Fruit fly (Drosophila melanogaster) whole organism, embryonic: Measurements from ENCODE around the gene CG6067.

Experiments
- B-H2 ChIP-seq: fragments of 200-800 bp; sonication (Bioruptor generic); optimal IDR thresholded peaks from 2 replicates; lab custom pipeline; 2018; ENCODE audit warnings: missing biosample characterization, mild to moderate bottlenecking, missing genetic modification characterization
- CG11093 ChIP-seq: fragments of 200-800 bp; sonication (Bioruptor generic); IDR thresholded peaks from 3 replicates; pipeline ENCODE4 v1.3.6; 2022; ENCODE audit warnings: missing biosample characterization, missing genetic modification characterization
- CG11696 ChIP-seq: fragments of 200-800 bp; sonication (Bioruptor generic); IDR thresholded peaks from 2 replicates; pipeline ENCODE4 v1.3.6; 2022; ENCODE audit warnings: missing biosample characterization, missing genetic modification characterization
- CG15073 ChIP-seq: fragments of 200-800 bp; sonication (Bioruptor generic); optimal IDR thresholded peaks from 2 replicates; lab custom pipeline; 2016; ENCODE audit warnings: missing biosample characterization, missing genetic modification characterization
- CG15514 ChIP-seq: fragments of 200-800 bp; sonication (Bioruptor generic); optimal IDR thresholded peaks from 3 replicates; lab custom pipeline; 2017; ENCODE audit warnings: missing biosample characterization, missing genetic modification characterization, mild to moderate bottlenecking, moderate library complexity, missing genetic modification reagents
- CG17328 ChIP-seq: fragments of 200-800 bp; sonication (Bioruptor generic); IDR thresholded peaks from 2 replicates; pipeline ENCODE4 v1.3.6; 2022; ENCODE audit warnings: missing biosample characterization, missing genetic modification characterization
- CG17359 ChIP-seq: fragments of 200-800 bp; sonication (Bioruptor generic); optimal IDR thresholded peaks from 3 replicates; lab custom pipeline; 2018; ENCODE audit warnings: missing biosample characterization, mild to moderate bottlenecking, missing genetic modification characterization, moderate library complexity
- CG17829 ChIP-seq: fragments of 200-800 bp; optimal IDR thresholded peaks from 2 replicates; lab custom pipeline; 2019; ENCODE audit warnings: missing biosample characterization, mild to moderate bottlenecking, missing genetic modification characterization, moderate library complexity
- CG3065 ChIP-seq: fragments of 200-800 bp; sonication (Bioruptor generic); optimal IDR thresholded peaks from 2 replicates; lab custom pipeline; 2016; ENCODE audit warnings: missing biosample characterization, missing genetic modification characterization
- CG31441 ChIP-seq: fragments of 200-800 bp; sonication (Bioruptor generic); IDR thresholded peaks from 2 replicates; pipeline ENCODE4 v1.3.6; 2022; ENCODE audit warnings: missing biosample characterization, missing genetic modification characterization
- CG32532 ChIP-seq: fragments of 200-800 bp; sonication (Bioruptor generic); IDR thresholded peaks from 2 replicates; pipeline ENCODE4 v1.3.6; 2022; ENCODE audit warnings: missing biosample characterization, missing genetic modification characterization
- CG32772 ChIP-seq: fragments of 200-800 bp; sonication (Bioruptor generic); IDR thresholded peaks from 2 replicates; pipeline ENCODE4 v1.3.6; 2022; ENCODE audit warnings: missing biosample characterization, missing genetic modification characterization
- CG3995 ChIP-seq: fragments of 200-800 bp; sonication (Bioruptor generic); optimal IDR thresholded peaks from 3 replicates; lab custom pipeline; 2016; ENCODE audit warnings: missing biosample characterization, missing genetic modification characterization
- CG4360 ChIP-seq: fragments of 200-800 bp; sonication (Bioruptor generic); IDR thresholded peaks from 2 replicates; pipeline ENCODE4 v1.3.6; 2022; ENCODE audit warnings: missing biosample characterization, missing genetic modification characterization
- CG4404 ChIP-seq: fragments of 200-800 bp; sonication (Bioruptor generic); IDR thresholded peaks from 2 replicates; pipeline ENCODE4 v1.3.6; 2022; ENCODE audit warnings: missing biosample characterization, missing genetic modification characterization
- CG6854 ChIP-seq: fragments of 200-800 bp; sonication (Bioruptor generic); optimal IDR thresholded peaks from 3 replicates; lab custom pipeline; 2017; ENCODE audit warnings: missing biosample characterization, mild to moderate bottlenecking, missing genetic modification characterization
- CG7556 ChIP-seq: fragments of 200-800 bp; sonication (Bioruptor generic); optimal IDR thresholded peaks from 2 replicates; lab custom pipeline; 2017; ENCODE audit warnings: missing biosample characterization, mild to moderate bottlenecking, missing genetic modification characterization
- CG7839 ChIP-seq: fragments of 200-800 bp; sonication (Bioruptor generic); optimal IDR thresholded peaks from 3 replicates; lab custom pipeline; 2018; ENCODE audit warnings: missing biosample characterization, mild to moderate bottlenecking, missing genetic modification characterization, moderate library complexity
- CG7987 ChIP-seq: fragments of 200-800 bp; sonication (Bioruptor generic); optimal IDR thresholded peaks from 2 replicates; lab custom pipeline; 2018; ENCODE audit warnings: missing biosample characterization, mild to moderate bottlenecking, missing genetic modification characterization, moderate library complexity
- CG9817 ChIP-seq: fragments of 200-800 bp; sonication (Bioruptor generic); optimal IDR thresholded peaks from 2 replicates; lab custom pipeline; 2018; ENCODE audit warnings: missing biosample characterization, mild to moderate bottlenecking, missing genetic modification characterization, moderate library complexity
- CkIIα-i1 ChIP-seq: fragments of 200-800 bp; sonication (Bioruptor generic); IDR thresholded peaks from 2 replicates; pipeline ENCODE4 v1.3.6; 2022; ENCODE audit warnings: missing biosample characterization, missing genetic modification characterization
- Deaf1 ChIP-seq: fragments of 200-800 bp; optimal IDR thresholded peaks from 3 replicates; lab custom pipeline; 2019; ENCODE audit warnings: missing biosample characterization, mild to moderate bottlenecking, missing genetic modification characterization, moderate library complexity
- Doc3 ChIP-seq: fragments of 200-800 bp; sonication (Bioruptor generic); IDR thresholded peaks from 3 replicates; pipeline ENCODE4 v1.3.6; 2022; ENCODE audit warnings: missing biosample characterization, missing genetic modification characterization; ENCODE audit not compliant: partially characterized antibody
- HHEX ChIP-seq: fragments of 200-800 bp; sonication (Bioruptor generic); optimal IDR thresholded peaks from 3 replicates; lab custom pipeline; 2017; ENCODE audit warnings: missing biosample characterization, mild to moderate bottlenecking, missing genetic modification characterization, missing genetic modification reagents
- MBD-R2 ChIP-seq: fragments of 200-800 bp; sonication (Bioruptor generic); IDR thresholded peaks from 2 replicates; pipeline ENCODE4 v1.3.6; 2022; ENCODE audit warnings: missing biosample characterization, missing genetic modification characterization
- NC2β ChIP-seq: fragments of 200-800 bp; sonication (Bioruptor generic); optimal IDR thresholded peaks from 2 replicates; lab custom pipeline; 2016; ENCODE audit warnings: missing biosample characterization, missing genetic modification characterization
- Trl ChIP-seq, 3 experiments: fragments of >200 bp in 2 of 3; fragments of 200-800 bp in 1 of 3; sonication (Bioruptor generic) in 1 of 3; optimal IDR thresholded peaks; 2 replicates in 1 of 3; 3 replicates in 2 of 3; lab custom pipeline; 2016 to 2017; ENCODE audit warnings: missing biosample characterization in 1 of 3, missing genetic modification characterization in 1 of 3
- ab ChIP-seq: fragments of 200-800 bp; sonication (Bioruptor generic); optimal IDR thresholded peaks from 2 replicates; lab custom pipeline; 2016; ENCODE audit warnings: missing biosample characterization, missing genetic modification characterization
- abd-A ChIP-seq: fragments of 200-800 bp; sonication (Bioruptor generic); optimal IDR thresholded peaks from 3 replicates; lab custom pipeline; 2019; ENCODE audit warnings: missing biosample characterization, mild to moderate bottlenecking, missing genetic modification characterization, moderate library complexity
- ara ChIP-seq: fragments of 200-800 bp; sonication (Bioruptor generic); IDR thresholded peaks from 2 replicates; pipeline ENCODE4 v1.3.6; 2022; ENCODE audit warnings: missing biosample characterization, missing genetic modification characterization
- ash1 ChIP-seq: fragments of 200-800 bp; sonication (Bioruptor generic); optimal IDR thresholded peaks from 2 replicates; lab custom pipeline; 2018; ENCODE audit warnings: missing biosample characterization, mild to moderate bottlenecking, missing genetic modification characterization
- bab2 ChIP-seq: fragments of 200-800 bp; sonication (Bioruptor generic); optimal IDR thresholded peaks from 2 replicates; lab custom pipeline; 2016; ENCODE audit warnings: missing biosample characterization, missing genetic modification characterization
- dan ChIP-seq: fragments of 200-800 bp; sonication (Bioruptor generic); IDR thresholded peaks from 2 replicates; pipeline ENCODE4 v1.3.6; 2022; ENCODE audit warnings: missing biosample characterization, missing genetic modification characterization
- dpn ChIP-seq, 2 experiments: fragments of 200-800 bp; sonication (Bioruptor generic); optimal IDR thresholded peaks; 3 replicates each; lab custom pipeline; 2016; ENCODE audit warnings: missing biosample characterization in 2 of 2, missing genetic modification characterization in 2 of 2
- ems ChIP-seq: fragments of 200-800 bp; sonication (Bioruptor generic); optimal IDR thresholded peaks from 3 replicates; lab custom pipeline; 2016; ENCODE audit warnings: missing biosample characterization, missing genetic modification characterization
- esg ChIP-seq: fragments of 200-800 bp; sonication (Bioruptor generic); conservative IDR thresholded peaks from 2 replicates; pipeline ENCODE4 v1.3.6; 2022; ENCODE audit warnings: missing biosample characterization, missing genetic modification characterization
- h ChIP-seq: fragments of >200 bp; optimal IDR thresholded peaks from 2 replicates; lab custom pipeline; 2017
- hbn ChIP-seq: fragments of 200-800 bp; sonication (Bioruptor generic); IDR thresholded peaks from 2 replicates; pipeline ENCODE4 v1.3.6; 2022; ENCODE audit warnings: missing biosample characterization, missing genetic modification characterization; ENCODE audit not compliant: partially characterized antibody
- her ChIP-seq: fragments of 200-800 bp; sonication (Bioruptor generic); optimal IDR thresholded peaks from 2 replicates; lab custom pipeline; 2016; ENCODE audit warnings: missing biosample characterization, missing genetic modification characterization
- hth ChIP-seq: fragments of >200 bp; optimal IDR thresholded peaks from 2 replicates; lab custom pipeline; 2017; ENCODE audit warnings: inconsistent platforms
- jumu ChIP-seq: fragments of 200-800 bp; sonication (Bioruptor generic); optimal IDR thresholded peaks from 3 replicates; lab custom pipeline; 2016; ENCODE audit warnings: missing biosample characterization, missing genetic modification characterization
- klu ChIP-seq: fragments of 200-800 bp; sonication (Bioruptor generic); IDR thresholded peaks from 2 replicates; pipeline ENCODE4 v1.3.6; 2022; ENCODE audit warnings: missing biosample characterization, missing genetic modification characterization
- mirr ChIP-seq: fragments of 200-800 bp; sonication (Bioruptor generic); optimal IDR thresholded peaks from 3 replicates; lab custom pipeline; 2018; ENCODE audit warnings: missing biosample characterization, mild to moderate bottlenecking, missing genetic modification characterization
- phol ChIP-seq: fragments of 200-800 bp; sonication (Bioruptor generic); optimal IDR thresholded peaks from 3 replicates; lab custom pipeline; 2018; ENCODE audit warnings: missing biosample characterization, mild to moderate bottlenecking, missing genetic modification characterization, moderate library complexity
- pita ChIP-seq: fragments of 200-800 bp; sonication (Bioruptor generic); optimal IDR thresholded peaks from 2 replicates; lab custom pipeline; 2017; ENCODE audit warnings: missing biosample characterization, mild to moderate bottlenecking, missing genetic modification characterization
- repo ChIP-seq: fragments of 200-800 bp; sonication (Bioruptor generic); optimal IDR thresholded peaks from 2 replicates; lab custom pipeline; 2016; ENCODE audit warnings: missing biosample characterization, missing genetic modification characterization
- tio ChIP-seq: fragments of 200-800 bp; sonication (Bioruptor generic); optimal IDR thresholded peaks from 2 replicates; lab custom pipeline; 2017; ENCODE audit warnings: missing biosample characterization, missing genetic modification characterization, inconsistent platforms
- wdn ChIP-seq: fragments of 200-800 bp; sonication (Bioruptor generic); IDR thresholded peaks from 2 replicates; pipeline ENCODE4 v1.3.6; 2022; ENCODE audit warnings: missing biosample characterization, missing genetic modification characterization
- wek ChIP-seq: fragments of 200-800 bp; sonication (Bioruptor generic); optimal IDR thresholded peaks from 3 replicates; lab custom pipeline; 2018; ENCODE audit warnings: missing biosample characterization, mild to moderate bottlenecking, missing genetic modification characterization, moderate library complexity
- zfh1 ChIP-seq: fragments of 200-800 bp; sonication (Bioruptor generic); IDR thresholded peaks from 3 replicates; pipeline ENCODE4 v1.3.6; 2022; ENCODE audit warnings: missing biosample characterization, missing genetic modification characterization

CG6067 gene

DNA sequence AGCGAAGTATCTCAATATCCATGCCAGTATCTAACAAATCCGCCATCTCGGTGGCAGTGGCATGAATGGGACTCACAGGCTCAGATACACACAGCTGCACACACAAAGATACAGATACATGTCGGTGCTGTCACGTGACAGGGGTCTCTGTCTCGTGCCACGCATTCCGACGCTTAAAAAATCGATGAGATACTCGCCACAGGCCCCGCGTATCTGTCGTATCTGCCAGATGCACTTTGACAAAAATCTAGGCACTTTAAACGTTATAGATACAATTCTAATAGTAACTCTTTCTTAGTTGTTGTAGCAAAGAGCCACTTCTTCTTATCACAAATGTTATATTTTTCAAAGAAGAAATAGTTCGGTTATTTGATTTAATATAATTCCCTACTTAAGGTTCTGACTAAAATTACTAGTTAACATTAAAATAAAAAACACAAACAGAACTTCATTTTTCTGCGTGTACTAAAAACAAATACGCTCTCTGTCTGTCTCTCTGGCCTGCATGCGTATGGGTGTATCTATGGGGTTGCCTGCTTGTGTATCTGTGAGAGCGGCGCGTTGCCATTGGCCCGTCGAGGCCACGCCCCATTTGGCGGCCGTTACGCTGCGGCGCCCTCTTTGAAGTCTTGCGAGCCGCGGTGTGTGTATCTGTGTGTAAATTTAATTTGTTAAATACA lies 45.5 kb downstream of the CG6067 start, which contains the start of gene CG4766 (continued):
- no peak for TF ChIP-seq pita (GFP tag; lab: Kevin White, UChicago)
- peak; percentile 62 for TF ChIP-seq CG32772 (GFP tag; lab: Robert Waterston, UW)
- peak; percentile 47 for TF ChIP-seq her
- TF ChIP-seq dan (GFP tag; lab: Robert Waterston, UW) = no peak
- TF ChIP-seq CG7987 (GFP tag; lab: Kevin White, UChicago) = peak; percentile 40
- TF ChIP-seq dpn (GFP tag; optimal IDR thresholded peaks at IDR 0.05; lab: Kevin White, UChicago) = peak; percentile 83 to 87
- TF ChIP-seq CG3065 = peak; percentile 48
- TF ChIP-seq wdn (GFP tag; lab: Robert Waterston, UW) = peak; percentile 44; the same call in 1 of the 2 replicates
- TF ChIP-seq Doc3 (GFP tag; lab: Robert Waterston, UW) = no peak
- TF ChIP-seq zfh1 (GFP tag; lab: Robert Waterston, UW) = peak; percentile 84
- TF ChIP-seq bab2 (GFP tag; lab: Kevin White, UChicago) = peak; percentile 82
- TF ChIP-seq hth (lab: Kevin White, UChicago) = no peak
- peak; percentile 62 for TF ChIP-seq repo (GFP tag; lab: Kevin White, UChicago)
- TF ChIP-seq abd-A (tag; lab: Kevin White, UChicago) = peak; percentile 74
- TF ChIP-seq Trl (optimal IDR thresholded peaks at IDR 0.05; lab: Kevin White, UChicago) = peak; percentile 59 to 70
- TF ChIP-seq Trl (GFP tag; optimal IDR thresholded peaks at IDR 0.05; lab: Kevin White, UChicago) = peak; percentile 88
- TF ChIP-seq CG4404 = peak; percentile 86
- TF ChIP-seq CG7556 (GFP tag; lab: Kevin White, UChicago) = peak; percentile 94
- peak; percentile 59 for TF ChIP-seq Deaf1 (tag; lab: Kevin White, UChicago)
- peak; percentile 91 for TF ChIP-seq CG31441 (GFP tag; lab: Robert Waterston, UW)
- TF ChIP-seq CG3995 (GFP tag; lab: Kevin White, UChicago) = no peak
- TF ChIP-seq MBD-R2 (GFP tag; lab: Robert Waterston, UW) = peak; percentile 27; the same call in 1 of the 2 replicates
- no peak for TF ChIP-seq mirr
- TF ChIP-seq ems (GFP tag; lab: Kevin White, UChicago) = peak; percentile 74
- peak; percentile 45 for TF ChIP-seq wek (GFP tag; lab: Kevin White, UChicago)
- TF ChIP-seq CG32532 (GFP tag; lab: Robert Waterston, UW) = peak; percentile 44; the same call in 1 of the 2 replicates
- peak; percentile 86 for TF ChIP-seq jumu (GFP tag; lab: Kevin White, UChicago)
- no peak for TF ChIP-seq hbn (GFP tag; lab: Robert Waterston, UW)
- TF ChIP-seq ash1 = no peak
- TF ChIP-seq CG17328 = peak; percentile 85
- no peak for TF ChIP-seq h
- TF ChIP-seq NC2β (GFP tag; lab: Kevin White, UChicago) = peak; percentile 87
- TF ChIP-seq tio = peak; percentile 83
- peak; percentile 65 for TF ChIP-seq CG9817 (tag; lab: Kevin White, UChicago)
- peak; percentile 83 for TF ChIP-seq CG17359
- peak; percentile 91 for TF ChIP-seq CG7839
- no peak for TF ChIP-seq CkIIα-i1 (GFP tag; lab: Robert Waterston, UW)
- peak; percentile 80 for TF ChIP-seq ara (GFP tag; lab: Robert Waterston, UW)
- no peak for TF ChIP-seq CG4360 (GFP tag; lab: Robert Waterston, UW)
- peak; percentile 67 for TF ChIP-seq HHEX (GFP tag; lab: Kevin White, UChicago)
- peak; percentile 90 for TF ChIP-seq phol (tag; lab: Kevin White, UChicago)
- peak; percentile 62; the same call in 1 of the 2 replicates for TF ChIP-seq esg (GFP tag; lab: Robert Waterston, UW)
- peak; percentile 47 for TF ChIP-seq B-H2
- TF ChIP-seq CG15073 = peak; percentile 51
- peak; percentile 34; the same call in 1 of the 2 replicates for TF ChIP-seq CG11696
- peak; percentile 49 for TF ChIP-seq CG6854
- TF ChIP-seq klu (GFP tag; lab: Robert Waterston, UW) = peak; percentile 58; the same call in 1 of the 2 replicates
- peak; percentile 71; the same call in 1 of the 3 replicates for TF ChIP-seq CG11093
- peak; percentile 93 for TF ChIP-seq CG17829 (tag; lab: Kevin White, UChicago)
- peak; percentile 29 for TF ChIP-seq CG15514 (GFP tag; lab: Kevin White, UChicago)
- peak; percentile 48 for TF ChIP-seq ab (GFP tag; lab: Kevin White, UChicago)
